Worm (Caenorhabditis elegans) whole organism, L3 larva: ENCODE measurements around the gene rps-21.

Experiments used
- aly-2 ChIP-seq: fragments of 150-350 bp; optimal IDR thresholded peaks from 2 replicates; lab custom pipeline; 2014; ENCODE audit warnings: missing biosample characterization, missing genetic modification characterization
- elt-2 ChIP-seq: sonication (generic microtip); optimal IDR thresholded peaks from 2 replicates; lab custom pipeline; 2016; ENCODE audit warnings: missing genetic modification reagents, mild to moderate bottlenecking, missing genetic modification characterization, missing compliant biosample characterization
- fos-1 ChIP-seq: fragments of 150-350 bp; optimal IDR thresholded peaks from 2 replicates; lab custom pipeline; 2014; ENCODE audit warnings: missing biosample characterization, missing genetic modification characterization
- nhr-12 ChIP-seq: fragments of 150-350 bp; optimal IDR thresholded peaks from 2 replicates; lab custom pipeline; 2014; ENCODE audit warnings: missing biosample characterization, missing genetic modification characterization
- nhr-25 ChIP-seq: sonication (generic microtip); optimal IDR thresholded peaks from 2 replicates; lab custom pipeline; 2017; ENCODE audit warnings: missing biosample characterization, missing genetic modification characterization
- pha-4 ChIP-seq: fragments of 150-350 bp; optimal IDR thresholded peaks from 2 replicates; lab custom pipeline; 2014; ENCODE audit warnings: missing biosample characterization, missing genetic modification reagents, missing genetic modification characterization
- pqm-1 ChIP-seq: fragments of 150-350 bp; optimal IDR thresholded peaks from 2 replicates; lab custom pipeline; 2017; ENCODE audit warnings: missing biosample characterization, missing genetic modification characterization, inconsistent platforms
- snpc-4 ChIP-seq: fragments of 150-350 bp; optimal IDR thresholded peaks from 2 replicates; lab custom pipeline; 2014; ENCODE audit warnings: missing biosample characterization, missing genetic modification characterization
- zag-1 ChIP-seq: fragments of 150-350 bp; optimal IDR thresholded peaks from 2 replicates; lab custom pipeline; 2014; ENCODE audit warnings: missing biosample characterization, missing genetic modification characterization
- ztf-4 ChIP-seq: fragments of 150-350 bp; optimal IDR thresholded peaks from 2 replicates; lab custom pipeline; 2014; ENCODE audit warnings: missing biosample characterization, missing genetic modification characterization

DNA sequence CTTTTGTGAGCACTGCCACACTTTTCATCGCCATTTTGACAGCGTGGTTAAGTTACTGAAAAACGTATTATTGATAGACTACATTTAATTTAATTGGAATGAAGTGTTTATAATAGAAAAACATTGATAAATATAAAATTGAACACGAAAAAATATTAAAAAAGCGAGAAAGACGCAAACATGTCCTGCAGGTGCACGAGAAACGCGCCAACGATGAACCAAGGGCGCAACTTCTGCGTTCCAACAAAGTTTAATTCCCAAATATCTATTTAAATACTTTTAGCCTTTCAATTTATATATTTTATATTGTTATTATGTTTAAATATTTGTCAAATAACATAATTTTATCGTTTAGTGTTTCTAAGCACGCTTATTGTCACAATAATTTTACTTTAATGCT lies 44.7 kb upstream of the rps-21 start, which contains the start of gene ndus-8:
- TF ChIP-seq snpc-4 (tag; lab: Kevin White, UChicago) (peak; percentile 90), aly-2 (tag; lab: Kevin White, UChicago) (no peak), pha-4 (peak; percentile 88), nhr-12 (tag; lab: Kevin White, UChicago) (no peak), elt-2 (tag; lab: Kevin White, UChicago) (peak; percentile 32), pqm-1 (tag; lab: Kevin White, UChicago) (no peak), zag-1 (tag; lab: Kevin White, UChicago) (no peak), nhr-25 (tag; lab: Kevin White, UChicago) (peak; percentile 44), fos-1 (no peak), ztf-4 (no peak)
